Fruit fly (Drosophila melanogaster) whole organism, embryonic: ENCODE measurements around the gene CG44004.

Experiments used
- Bteb2 ChIP-seq: fragments of 200-800 bp; sonication (Bioruptor generic); optimal IDR thresholded peaks from 2 replicates; lab custom pipeline; 2016; ENCODE audit warnings: missing biosample characterization, missing genetic modification characterization
- CG1024 ChIP-seq: fragments of 200-800 bp; sonication (Bioruptor generic); IDR thresholded peaks from 2 replicates; pipeline ENCODE4 v1.3.6; 2022; ENCODE audit warnings: missing biosample characterization, missing genetic modification characterization
- CG10321 ChIP-seq: fragments of 200-800 bp; sonication (Bioruptor generic); IDR thresholded peaks from 2 replicates; pipeline ENCODE4 v1.3.6; 2022; ENCODE audit warnings: missing biosample characterization, missing genetic modification characterization
- CG10543 ChIP-seq: fragments of 200-800 bp; sonication (Bioruptor generic); optimal IDR thresholded peaks from 3 replicates; lab custom pipeline; 2017; ENCODE audit warnings: missing biosample characterization, mild to moderate bottlenecking, missing genetic modification characterization, moderate library complexity
- CG10654 ChIP-seq: fragments of 200-800 bp; sonication (Bioruptor generic); optimal IDR thresholded peaks from 2 replicates; lab custom pipeline; 2016; ENCODE audit warnings: missing biosample characterization, missing genetic modification characterization
- CG10959 ChIP-seq: fragments of 200-800 bp; sonication (Bioruptor generic); IDR thresholded peaks from 2 replicates; pipeline ENCODE4 v1.3.6; 2022; ENCODE audit warnings: missing biosample characterization, missing genetic modification characterization
- CG11504 ChIP-seq: fragments of 200-800 bp; sonication (Bioruptor generic); optimal IDR thresholded peaks from 3 replicates; lab custom pipeline; 2019; ENCODE audit warnings: missing biosample characterization, mild to moderate bottlenecking, missing genetic modification characterization, moderate library complexity
- CG12391 ChIP-seq: fragments of 200-800 bp; sonication (Bioruptor generic); optimal IDR thresholded peaks from 3 replicates; lab custom pipeline; 2018; ENCODE audit warnings: missing biosample characterization, mild to moderate bottlenecking, missing genetic modification characterization, moderate library complexity
- CG13296 ChIP-seq: fragments of 200-800 bp; sonication (Bioruptor generic); optimal IDR thresholded peaks from 3 replicates; lab custom pipeline; 2018; ENCODE audit warnings: missing biosample characterization, mild to moderate bottlenecking, missing genetic modification characterization
- CG17186 ChIP-seq: fragments of 200-800 bp; sonication (Bioruptor generic); optimal IDR thresholded peaks from 3 replicates; lab custom pipeline; 2017; ENCODE audit warnings: missing biosample characterization, missing genetic modification reagents, missing genetic modification characterization
- CG17802 ChIP-seq: fragments of 200-800 bp; sonication (Bioruptor generic); optimal IDR thresholded peaks from 2 replicates; lab custom pipeline; 2018; ENCODE audit warnings: missing biosample characterization, mild to moderate bottlenecking, missing genetic modification characterization, moderate library complexity
- CG1792 ChIP-seq: fragments of 200-800 bp; sonication (Bioruptor generic); optimal IDR thresholded peaks from 2 replicates; lab custom pipeline; 2016; ENCODE audit warnings: missing biosample characterization, missing genetic modification characterization
- CG18599 ChIP-seq: fragments of 200-800 bp; sonication (Bioruptor generic); optimal IDR thresholded peaks from 3 replicates; lab custom pipeline; 2017; ENCODE audit warnings: missing biosample characterization, missing genetic modification characterization, mild to moderate bottlenecking, moderate library complexity, missing genetic modification reagents
- CG18619 ChIP-seq: fragments of 200-800 bp; sonication (Bioruptor generic); optimal IDR thresholded peaks from 3 replicates; lab custom pipeline; 2017; ENCODE audit warnings: missing biosample characterization, mild to moderate bottlenecking, missing genetic modification characterization
- CG4707 ChIP-seq: fragments of 200-800 bp; sonication (Bioruptor generic); optimal IDR thresholded peaks from 2 replicates; lab custom pipeline; 2018; ENCODE audit warnings: missing biosample characterization, mild to moderate bottlenecking, missing genetic modification characterization, moderate library complexity
- CG5180 ChIP-seq: fragments of 200-800 bp; sonication (Bioruptor generic); optimal IDR thresholded peaks from 3 replicates; lab custom pipeline; 2017; ENCODE audit warnings: missing biosample characterization, missing genetic modification characterization, mild to moderate bottlenecking, moderate library complexity, missing genetic modification reagents
- CG6683 ChIP-seq: fragments of 200-800 bp; sonication (Bioruptor generic); optimal IDR thresholded peaks from 2 replicates; lab custom pipeline; 2017; ENCODE audit warnings: missing biosample characterization, mild to moderate bottlenecking, missing genetic modification characterization, missing genetic modification reagents
- CG6765 ChIP-seq: fragments of 200-800 bp; sonication (Bioruptor generic); optimal IDR thresholded peaks from 3 replicates; lab custom pipeline; 2017; ENCODE audit warnings: missing biosample characterization, mild to moderate bottlenecking, missing genetic modification characterization
- CG6813 ChIP-seq: fragments of 200-800 bp; sonication (Bioruptor generic); optimal IDR thresholded peaks from 2 replicates; lab custom pipeline; 2017; ENCODE audit warnings: missing biosample characterization, missing genetic modification characterization, mild to moderate bottlenecking, moderate library complexity, missing genetic modification reagents
- D ChIP-seq, 2 experiments: fragments of 200-800 bp in 1 of 2; fragments of >200 bp in 1 of 2; sonication (Bioruptor generic) in 1 of 2; optimal IDR thresholded peaks; 2 replicates in 1 of 2; 3 replicates in 1 of 2; lab custom pipeline; 2017; ENCODE audit warnings: mild to moderate bottlenecking in 1 of 2, missing biosample characterization in 1 of 2, missing genetic modification characterization in 1 of 2, missing genetic modification reagents in 1 of 2
- D19A ChIP-seq: fragments of 200-800 bp; optimal IDR thresholded peaks from 3 replicates; lab custom pipeline; 2019; ENCODE audit warnings: missing biosample characterization, mild to moderate bottlenecking, missing genetic modification characterization, moderate library complexity
- Deaf1 ChIP-seq: fragments of 200-800 bp; optimal IDR thresholded peaks from 3 replicates; lab custom pipeline; 2019; ENCODE audit warnings: missing biosample characterization, mild to moderate bottlenecking, missing genetic modification characterization, moderate library complexity
- Dp ChIP-seq: fragments of 200-800 bp; sonication (Bioruptor generic); optimal IDR thresholded peaks from 2 replicates; lab custom pipeline; 2018; ENCODE audit warnings: missing biosample characterization, mild to moderate bottlenecking, missing genetic modification characterization, moderate library complexity
- Fer1 ChIP-seq: fragments of 200-800 bp; sonication (Bioruptor generic); optimal IDR thresholded peaks from 2 replicates; lab custom pipeline; 2017; ENCODE audit warnings: missing biosample characterization, mild to moderate bottlenecking, missing genetic modification characterization
- Oaz ChIP-seq: fragments of 200-800 bp; sonication (Bioruptor generic); IDR thresholded peaks from 2 replicates; pipeline ENCODE4 v1.3.6; 2022; ENCODE audit warnings: missing biosample characterization, missing genetic modification characterization
- Pdp1 ChIP-seq, 2 experiments: fragments of 200-800 bp; sonication (Bioruptor generic); optimal IDR thresholded peaks; 3 replicates each; lab custom pipeline; 2016; ENCODE audit warnings: missing biosample characterization in 2 of 2, missing genetic modification characterization in 2 of 2, mild to moderate bottlenecking in 1 of 2, moderate library complexity in 1 of 2
- Ssrp ChIP-seq: fragments of 200-800 bp; sonication (Bioruptor generic); optimal IDR thresholded peaks from 2 replicates; lab custom pipeline; 2018; ENCODE audit warnings: missing biosample characterization, mild to moderate bottlenecking, missing genetic modification characterization, moderate library complexity
- bbx ChIP-seq: fragments of 200-800 bp; sonication (Bioruptor generic); IDR thresholded peaks from 2 replicates; pipeline ENCODE4 v1.3.6; 2022; ENCODE audit warnings: missing biosample characterization, missing genetic modification characterization; ENCODE audit not compliant: partially characterized antibody
- bcd ChIP-seq: fragments of 200-800 bp; sonication (Bioruptor generic); optimal IDR thresholded peaks from 2 replicates; lab custom pipeline; 2017; ENCODE audit warnings: missing biosample characterization, mild to moderate bottlenecking, missing genetic modification characterization
- ci ChIP-seq: fragments of 200-800 bp; sonication (Bioruptor generic); IDR thresholded peaks from 3 replicates; pipeline ENCODE4 v1.3.6; 2022; ENCODE audit warnings: missing biosample characterization, missing genetic modification characterization
- dm ChIP-seq: fragments of 200-800 bp; sonication (Bioruptor generic); optimal IDR thresholded peaks from 3 replicates; lab custom pipeline; 2016; ENCODE audit warnings: missing biosample characterization, missing genetic modification characterization
- exex ChIP-seq: fragments of 200-800 bp; sonication (Bioruptor generic); optimal IDR thresholded peaks from 4 replicates; lab custom pipeline; 2018; ENCODE audit warnings: missing biosample characterization, mild to moderate bottlenecking, missing genetic modification characterization, moderate library complexity
- insv ChIP-seq, 2 experiments: fragments of 200-800 bp; sonication (Bioruptor generic); optimal IDR thresholded peaks; 3 replicates each; lab custom pipeline; 2016 to 2018; ENCODE audit warnings: missing biosample characterization in 2 of 2, missing genetic modification characterization in 2 of 2
- lola ChIP-seq, 3 experiments: fragments of >200 bp in 2 of 3; fragments of 200-800 bp in 1 of 3; sonication (Bioruptor generic) in 1 of 3; optimal IDR thresholded peaks; 2 replicates each; lab custom pipeline; 2017 to 2019; ENCODE audit warnings: missing biosample characterization in 3 of 3, missing genetic modification characterization in 3 of 3, mild to moderate bottlenecking in 1 of 3, moderate library complexity in 1 of 3
- lov ChIP-seq, 2 experiments: fragments of 200-800 bp in 1 of 2; fragments of >200 bp in 1 of 2; sonication (Bioruptor generic) in 1 of 2; IDR thresholded peaks in 1 of 2; optimal IDR thresholded peaks in 1 of 2; 2 replicates in 1 of 2; 3 replicates in 1 of 2; pipeline versions ENCODE4 v1.3.6 to Lab custom; 2017 to 2022; ENCODE audit warnings: missing biosample characterization in 1 of 2, missing genetic modification characterization in 1 of 2
- otp ChIP-seq: fragments of 200-800 bp; sonication (Bioruptor generic); IDR thresholded peaks from 3 replicates; pipeline ENCODE4, ENCODE4 v1.3.6; 2022; ENCODE audit warnings: missing biosample characterization, missing genetic modification characterization
- seq ChIP-seq: fragments of 200-800 bp; sonication (Bioruptor generic); IDR thresholded peaks from 2 replicates; pipeline ENCODE4 v1.3.6; 2022; ENCODE audit warnings: missing biosample characterization, missing genetic modification characterization
- tna ChIP-seq: fragments of 200-800 bp; sonication (Bioruptor generic); IDR thresholded peaks from 2 replicates; pipeline ENCODE4 v1.3.6; 2022; ENCODE audit warnings: missing biosample characterization, missing genetic modification characterization; ENCODE audit not compliant: partially characterized antibody
- toy ChIP-seq: fragments of 200-800 bp; sonication (Bioruptor generic); IDR thresholded peaks from 2 replicates; pipeline ENCODE4 v1.3.6; 2022; ENCODE audit warnings: missing biosample characterization, missing genetic modification characterization
- ttk ChIP-seq: fragments of 200-800 bp; sonication (Bioruptor generic); IDR thresholded peaks from 2 replicates; pipeline ENCODE4 v2.1.2; 2022; ENCODE audit warnings: missing biosample characterization, missing genetic modification characterization
- unpg ChIP-seq: fragments of 200-800 bp; sonication (Bioruptor generic); optimal IDR thresholded peaks from 3 replicates; lab custom pipeline; 2018; ENCODE audit warnings: missing biosample characterization, mild to moderate bottlenecking, missing genetic modification characterization, moderate library complexity
- usp ChIP-seq: fragments of >200 bp; optimal IDR thresholded peaks from 2 replicates; lab custom pipeline; 2017; ENCODE audit warnings: missing biosample characterization, missing genetic modification characterization
- vnd ChIP-seq: fragments of 200-800 bp; sonication (Bioruptor generic); IDR thresholded peaks from 3 replicates; pipeline ENCODE4 v1.3.6; 2022; ENCODE audit warnings: missing biosample characterization, missing genetic modification characterization; ENCODE audit not compliant: partially characterized antibody
- wor ChIP-seq: fragments of 200-800 bp; sonication (Bioruptor generic); IDR thresholded peaks from 2 replicates; pipeline ENCODE4 v1.3.6; 2022; ENCODE audit warnings: missing biosample characterization, missing genetic modification characterization
- zfh2 ChIP-seq: fragments of 200-800 bp; sonication (Bioruptor generic); optimal IDR thresholded peaks from 2 replicates; lab custom pipeline; 2016; ENCODE audit warnings: missing biosample characterization, missing genetic modification characterization

Gene CG44004

dm6 chr3L:18106021-18106944, 32.6 kb upstream of the CG44004 start, which contains the start of the genes CG13698 and mRpS26 (continued):
- TF ChIP-seq Deaf1 (tag; lab: Kevin White, UChicago): peak; percentile 60
- peak; percentile 19; the same call in 1 of the 3 replicates for TF ChIP-seq ci
- TF ChIP-seq CG10654: peak; percentile 55
- peak; percentile 24 for TF ChIP-seq Bteb2
- TF ChIP-seq CG18619: peak; percentile 62
- peak; percentile 80 for TF ChIP-seq CG10543 (GFP tag; lab: Kevin White, UChicago)
- peak; percentile 86 for TF ChIP-seq CG12391
- peak in 1 of 3 experiments; percentile 75 for TF ChIP-seq lola (GFP tag; optimal IDR thresholded peaks at IDR 0.05; lab: Kevin White, UChicago)
- peak; percentile 40 for TF ChIP-seq CG6683
- TF ChIP-seq vnd (GFP tag; lab: Robert Waterston, UW): no peak
- no peak for TF ChIP-seq CG6813 (GFP tag; lab: Kevin White, UChicago)
- TF ChIP-seq CG13296 (GFP tag; lab: Kevin White, UChicago): peak; percentile 72
- TF ChIP-seq D19A (tag; lab: Kevin White, UChicago): peak; percentile 55
- TF ChIP-seq bcd (GFP tag; lab: Kevin White, UChicago): peak; percentile 77
- TF ChIP-seq CG6765 (GFP tag; lab: Kevin White, UChicago): peak; percentile 40
- TF ChIP-seq CG17802 (tag; lab: Kevin White, UChicago): peak; percentile 24
- TF ChIP-seq Pdp1 (GFP tag; optimal IDR thresholded peaks at IDR 0.05; lab: Kevin White, UChicago): peak; percentile 2 to 99
- TF ChIP-seq seq: peak; percentile 54; the same call in 1 of the 2 replicates
- TF ChIP-seq insv (GFP tag; optimal IDR thresholded peaks at IDR 0.05; lab: Kevin White, UChicago): no peak
- no peak for TF ChIP-seq dm
- TF ChIP-seq lov (optimal IDR thresholded peaks at IDR 0.05; lab: Kevin White, UChicago): no peak
- peak; percentile 49; the same call in 1 of the 3 replicates for TF ChIP-seq lov (GFP tag; IDR thresholded peaks at IDR 0.05; lab: Robert Waterston, UW)
- no peak for TF ChIP-seq CG4707
- TF ChIP-seq D (optimal IDR thresholded peaks at IDR 0.05; lab: Kevin White, UChicago): no peak
- TF ChIP-seq D (GFP tag; optimal IDR thresholded peaks at IDR 0.05; lab: Kevin White, UChicago): no peak
- TF ChIP-seq Ssrp (tag; lab: Kevin White, UChicago): peak; percentile 72
- 0 out of 2 replicates have a peak, but pooled peaks have one; percentile 38 for TF ChIP-seq CG1024 (GFP tag; lab: Robert Waterston, UW)
- TF ChIP-seq Fer1 (GFP tag; lab: Kevin White, UChicago): peak; percentile 71
- TF ChIP-seq CG10321: no peak
- TF ChIP-seq tna (GFP tag; lab: Robert Waterston, UW): no peak; the same call in 1 of the 2 replicates
- TF ChIP-seq exex (tag; lab: Kevin White, UChicago): peak; percentile 27
- TF ChIP-seq ttk: peak; percentile 32; the same call in 1 of the 2 replicates
- no peak for TF ChIP-seq CG5180 (GFP tag; lab: Kevin White, UChicago)
- TF ChIP-seq Oaz (GFP tag; lab: Robert Waterston, UW): no peak
- no peak for TF ChIP-seq CG1792
- peak; percentile 77 for TF ChIP-seq CG11504 (tag; lab: Kevin White, UChicago)
- TF ChIP-seq unpg: peak; percentile 67
- peak; percentile 49 for TF ChIP-seq CG17186 (GFP tag; lab: Kevin White, UChicago)
- peak; percentile 43 for TF ChIP-seq zfh2 (GFP tag; lab: Kevin White, UChicago)
- peak; percentile 82 for TF ChIP-seq CG18599 (GFP tag; lab: Kevin White, UChicago)
- TF ChIP-seq CG10959 (GFP tag; lab: Robert Waterston, UW): no peak
- peak; percentile 26; the same call in 1 of the 3 replicates for TF ChIP-seq otp (GFP tag; lab: Robert Waterston, UW)
- no peak for TF ChIP-seq wor (GFP tag; lab: Robert Waterston, UW)
- TF ChIP-seq bbx (GFP tag; lab: Robert Waterston, UW): peak; percentile 67
- TF ChIP-seq usp (GFP tag; lab: Kevin White, UChicago): no peak
- no peak for TF ChIP-seq toy
- TF ChIP-seq Dp (GFP tag; lab: Kevin White, UChicago): peak; percentile 7
